Fruit fly (Drosophila melanogaster): Measurements from ENCODE around the gene tsl.

dm6 chr3R:21777660-21778059, 4.7 kb downstream of the tsl start, which contains the start of gene Polr1H:
- no peak for TF ChIP-seq CG8478 (optimal IDR thresholded peaks at IDR 0.05)
- peak in 1 of 2 experiments; percentile 41 for TF ChIP-seq CTCF (optimal IDR thresholded peaks at IDR 0.05)

All from S2 (cell line).